Fruit fly (Drosophila melanogaster) whole organism, prepupa: Measurements from ENCODE around the gene His4r.

Source experiments
- Blimp-1 ChIP-seq: fragments of 200-800 bp; sonication (Bioruptor generic); optimal IDR thresholded peaks from 3 replicates; lab custom pipeline; 2017; ENCODE audit warnings: missing biosample characterization, missing genetic modification characterization, mild to moderate bottlenecking, moderate library complexity, missing genetic modification reagents
- CG10669 ChIP-seq: fragments of 200-800 bp; sonication (Bioruptor generic); optimal IDR thresholded peaks from 3 replicates; lab custom pipeline; 2018; ENCODE audit warnings: missing biosample characterization, mild to moderate bottlenecking, missing genetic modification characterization, moderate library complexity
- CG11294 ChIP-seq: fragments of 200-800 bp; sonication (Bioruptor generic); IDR thresholded peaks from 2 replicates; pipeline ENCODE4 v1.3.6; 2022; ENCODE audit warnings: missing biosample characterization, missing genetic modification characterization
- CG11762 ChIP-seq: fragments of 200-800 bp; sonication (Bioruptor generic); optimal IDR thresholded peaks from 3 replicates; lab custom pipeline; 2016; ENCODE audit warnings: missing biosample characterization, missing genetic modification characterization; ENCODE audit not compliant: insufficient read depth
- CG15336 ChIP-seq: fragments of 200-800 bp; sonication (Bioruptor generic); IDR thresholded peaks from 2 replicates; pipeline ENCODE4 v1.3.6; 2022; ENCODE audit warnings: missing biosample characterization, missing genetic modification characterization
- CG16779 ChIP-seq: fragments of 200-800 bp; sonication (Bioruptor generic); optimal IDR thresholded peaks from 3 replicates; lab custom pipeline; 2017; ENCODE audit warnings: missing biosample characterization, mild to moderate bottlenecking, missing genetic modification characterization
- CG3032 ChIP-seq: fragments of 200-800 bp; optimal IDR thresholded peaks from 2 replicates; lab custom pipeline; 2019; ENCODE audit warnings: missing biosample characterization, mild to moderate bottlenecking, missing genetic modification characterization, moderate library complexity
- CG31627 ChIP-seq: fragments of 200-800 bp; sonication (Bioruptor generic); optimal IDR thresholded peaks from 3 replicates; lab custom pipeline; 2016; ENCODE audit warnings: missing biosample characterization, missing genetic modification characterization
- CG32006 ChIP-seq: fragments of 200-800 bp; sonication (Bioruptor generic); optimal IDR thresholded peaks from 3 replicates; lab custom pipeline; 2017; ENCODE audit warnings: missing biosample characterization, mild to moderate bottlenecking, missing genetic modification characterization
- CG34406 ChIP-seq: fragments of 200-800 bp; sonication (Bioruptor generic); optimal IDR thresholded peaks from 3 replicates; lab custom pipeline; 2016; ENCODE audit warnings: missing biosample characterization, missing genetic modification characterization
- CG3919 ChIP-seq: fragments of 200-800 bp; sonication (Bioruptor generic); optimal IDR thresholded peaks from 3 replicates; lab custom pipeline; 2016; ENCODE audit warnings: missing biosample characterization, missing genetic modification characterization
- CG4318 ChIP-seq: fragments of 200-800 bp; sonication (Bioruptor generic); optimal IDR thresholded peaks from 3 replicates; lab custom pipeline; 2017; ENCODE audit warnings: missing biosample characterization, mild to moderate bottlenecking, missing genetic modification characterization
- CG6163 ChIP-seq: fragments of 200-800 bp; sonication (Bioruptor generic); IDR thresholded peaks from 3 replicates; pipeline ENCODE4 v1.3.6; 2022; ENCODE audit warnings: missing biosample characterization, missing genetic modification characterization
- CG6276 ChIP-seq: fragments of 200-800 bp; sonication (Bioruptor generic); optimal IDR thresholded peaks from 2 replicates; lab custom pipeline; 2017; ENCODE audit warnings: missing biosample characterization, mild to moderate bottlenecking, missing genetic modification characterization
- CG6792 ChIP-seq: fragments of 200-800 bp; sonication (Bioruptor generic); optimal IDR thresholded peaks from 3 replicates; lab custom pipeline; 2016; ENCODE audit warnings: missing biosample characterization, missing genetic modification characterization
- CG6808 ChIP-seq: fragments of 200-800 bp; sonication (Bioruptor generic); optimal IDR thresholded peaks from 3 replicates; lab custom pipeline; 2017; ENCODE audit warnings: missing biosample characterization, missing genetic modification characterization, mild to moderate bottlenecking, moderate library complexity, missing genetic modification reagents
- CG6854 ChIP-seq: fragments of 200-800 bp; sonication (Bioruptor generic); optimal IDR thresholded peaks from 2 replicates; lab custom pipeline; 2017; ENCODE audit warnings: missing biosample characterization, mild to moderate bottlenecking, missing genetic modification characterization
- CG7368 ChIP-seq: fragments of 200-800 bp; sonication (Bioruptor generic); optimal IDR thresholded peaks from 3 replicates; lab custom pipeline; 2016; ENCODE audit warnings: missing biosample characterization, missing genetic modification characterization
- CG8119 ChIP-seq: fragments of 200-800 bp; sonication (Bioruptor generic); IDR thresholded peaks from 3 replicates; pipeline ENCODE4 v1.3.6; 2022; ENCODE audit warnings: missing biosample characterization, missing genetic modification characterization
- CG9139 ChIP-seq: fragments of 200-800 bp; sonication (Bioruptor generic); optimal IDR thresholded peaks from 3 replicates; lab custom pipeline; 2017; ENCODE audit warnings: missing biosample characterization, mild to moderate bottlenecking, missing genetic modification characterization
- Eip93F ChIP-seq: fragments of 200-800 bp; sonication (Bioruptor generic); optimal IDR thresholded peaks from 2 replicates; lab custom pipeline; 2016; ENCODE audit warnings: missing biosample characterization, mild to moderate bottlenecking, missing genetic modification characterization
- Ets21C ChIP-seq: fragments of 200-800 bp; sonication (Bioruptor generic); optimal IDR thresholded peaks from 3 replicates; lab custom pipeline; 2016; ENCODE audit warnings: missing biosample characterization, missing genetic modification characterization
- Gug ChIP-seq: fragments of 200-800 bp; sonication (Bioruptor generic); IDR thresholded peaks from 2 replicates; pipeline ENCODE4 v1.3.6; 2022; ENCODE audit warnings: missing biosample characterization, missing genetic modification characterization
- Hr38 ChIP-seq: sonication (Bioruptor generic); optimal IDR thresholded peaks from 2 replicates; lab custom pipeline; 2016; ENCODE audit warnings: missing biosample characterization, missing genetic modification characterization
- Hr39 ChIP-seq: fragments of 200-800 bp; sonication (Bioruptor generic); optimal IDR thresholded peaks from 2 replicates; lab custom pipeline; 2016; ENCODE audit warnings: missing biosample characterization, missing genetic modification characterization
- Hr4 ChIP-seq: fragments of 200-800 bp; sonication (Bioruptor generic); optimal IDR thresholded peaks from 3 replicates; lab custom pipeline; 2016; ENCODE audit warnings: missing biosample characterization, missing genetic modification characterization
- Lpt ChIP-seq: fragments of 200-800 bp; sonication (Bioruptor generic); optimal IDR thresholded peaks from 3 replicates; lab custom pipeline; 2016; ENCODE audit warnings: missing biosample characterization, missing genetic modification characterization
- Met ChIP-seq: fragments of 200-800 bp; sonication (Bioruptor generic); optimal IDR thresholded peaks from 3 replicates; lab custom pipeline; 2016; ENCODE audit warnings: missing biosample characterization, missing genetic modification characterization
- OdsH ChIP-seq: fragments of 200-800 bp; sonication (Bioruptor generic); optimal IDR thresholded peaks from 3 replicates; lab custom pipeline; 2016; ENCODE audit warnings: missing biosample characterization, missing genetic modification characterization
- Smox ChIP-seq: fragments of 200-800 bp; sonication (Bioruptor generic); optimal IDR thresholded peaks from 3 replicates; lab custom pipeline; 2016; ENCODE audit warnings: missing biosample characterization, missing genetic modification characterization
- Sox102F ChIP-seq: fragments of 200-800 bp; sonication (Bioruptor generic); optimal IDR thresholded peaks from 2 replicates; lab custom pipeline; 2016; ENCODE audit warnings: missing biosample characterization, mild to moderate bottlenecking, missing genetic modification characterization
- Sox14 ChIP-seq: fragments of 200-800 bp; sonication (Bioruptor generic); optimal IDR thresholded peaks from 3 replicates; lab custom pipeline; 2016; ENCODE audit warnings: missing biosample characterization, missing genetic modification characterization
- acj6 ChIP-seq: fragments of 200-800 bp; sonication (Bioruptor generic); optimal IDR thresholded peaks from 3 replicates; lab custom pipeline; 2016; ENCODE audit warnings: missing biosample characterization, missing genetic modification characterization
- cyc ChIP-seq: fragments of 200-800 bp; sonication (Bioruptor generic); optimal IDR thresholded peaks from 3 replicates; lab custom pipeline; 2016; ENCODE audit warnings: missing biosample characterization, missing genetic modification characterization
- dac ChIP-seq: fragments of 200-800 bp; sonication (Bioruptor generic); optimal IDR thresholded peaks from 2 replicates; lab custom pipeline; 2017; ENCODE audit warnings: missing biosample characterization, mild to moderate bottlenecking, missing genetic modification characterization
- dsx ChIP-seq: fragments of 200-800 bp; optimal IDR thresholded peaks from 3 replicates; lab custom pipeline; 2019; ENCODE audit warnings: missing biosample characterization, mild to moderate bottlenecking, missing genetic modification characterization, moderate library complexity; ENCODE audit not compliant: poor library complexity, severe bottlenecking
- eg ChIP-seq: fragments of 200-800 bp; sonication (Bioruptor generic); IDR thresholded peaks from 3 replicates; pipeline ENCODE4 v1.3.6; 2022; ENCODE audit warnings: missing biosample characterization, missing genetic modification characterization
- esn ChIP-seq: fragments of 200-800 bp; sonication (Bioruptor generic); optimal IDR thresholded peaks from 2 replicates; lab custom pipeline; 2016; ENCODE audit warnings: missing biosample characterization, mild to moderate bottlenecking, missing genetic modification characterization, moderate library complexity
- fd59A ChIP-seq: fragments of 200-800 bp; sonication (Bioruptor generic); optimal IDR thresholded peaks from 2 replicates; lab custom pipeline; 2017; ENCODE audit warnings: missing biosample characterization, mild to moderate bottlenecking, missing genetic modification characterization, missing genetic modification reagents
- fd85E ChIP-seq: fragments of 200-800 bp; sonication (Bioruptor generic); optimal IDR thresholded peaks from 3 replicates; lab custom pipeline; 2016; ENCODE audit warnings: missing biosample characterization, missing genetic modification characterization
- fkh ChIP-seq: fragments of 200-800 bp; sonication (Bioruptor generic); optimal IDR thresholded peaks from 3 replicates; lab custom pipeline; 2017; ENCODE audit warnings: missing biosample characterization, mild to moderate bottlenecking, missing genetic modification characterization, moderate library complexity
- net ChIP-seq: fragments of 200-800 bp; sonication (Bioruptor generic); optimal IDR thresholded peaks from 3 replicates; lab custom pipeline; 2016; ENCODE audit warnings: missing biosample characterization, missing genetic modification characterization
- pdm3 ChIP-seq: fragments of 200-800 bp; sonication (Bioruptor generic); optimal IDR thresholded peaks from 3 replicates; lab custom pipeline; 2016; ENCODE audit warnings: missing biosample characterization, missing genetic modification characterization
- salr ChIP-seq, 2 experiments: fragments of 200-800 bp; sonication (Bioruptor generic); optimal IDR thresholded peaks; 3 replicates each; lab custom pipeline; 2016 to 2018; ENCODE audit warnings: missing biosample characterization in 2 of 2, missing genetic modification characterization in 2 of 2, mild to moderate bottlenecking in 1 of 2
- spab ChIP-seq: fragments of 200-800 bp; sonication (Bioruptor generic); optimal IDR thresholded peaks from 2 replicates; lab custom pipeline; 2017; ENCODE audit warnings: missing biosample characterization, mild to moderate bottlenecking, missing genetic modification characterization, missing genetic modification reagents
- ss ChIP-seq, 2 experiments: fragments of 200-800 bp; sonication (Bioruptor generic); optimal IDR thresholded peaks; 2 replicates in 1 of 2; 3 replicates in 1 of 2; lab custom pipeline; 2017 to 2018; ENCODE audit warnings: mild to moderate bottlenecking in 2 of 2, missing biosample characterization in 2 of 2, missing genetic modification characterization in 2 of 2, moderate library complexity in 1 of 2
- svp ChIP-seq: fragments of 200-800 bp; sonication (Bioruptor generic); peaks from one replicate; lab custom pipeline; 2016; ENCODE audit warnings: missing biosample characterization, missing genetic modification characterization
- topi ChIP-seq: fragments of 200-800 bp; sonication (Bioruptor generic); optimal IDR thresholded peaks from 3 replicates; lab custom pipeline; 2016; ENCODE audit warnings: missing biosample characterization, missing genetic modification characterization
- vri ChIP-seq: fragments of 200-800 bp; sonication (Bioruptor generic); optimal IDR thresholded peaks from 3 replicates; lab custom pipeline; 2016; ENCODE audit warnings: missing biosample characterization, mild to moderate bottlenecking, missing genetic modification characterization

Gene His4r

DNA sequence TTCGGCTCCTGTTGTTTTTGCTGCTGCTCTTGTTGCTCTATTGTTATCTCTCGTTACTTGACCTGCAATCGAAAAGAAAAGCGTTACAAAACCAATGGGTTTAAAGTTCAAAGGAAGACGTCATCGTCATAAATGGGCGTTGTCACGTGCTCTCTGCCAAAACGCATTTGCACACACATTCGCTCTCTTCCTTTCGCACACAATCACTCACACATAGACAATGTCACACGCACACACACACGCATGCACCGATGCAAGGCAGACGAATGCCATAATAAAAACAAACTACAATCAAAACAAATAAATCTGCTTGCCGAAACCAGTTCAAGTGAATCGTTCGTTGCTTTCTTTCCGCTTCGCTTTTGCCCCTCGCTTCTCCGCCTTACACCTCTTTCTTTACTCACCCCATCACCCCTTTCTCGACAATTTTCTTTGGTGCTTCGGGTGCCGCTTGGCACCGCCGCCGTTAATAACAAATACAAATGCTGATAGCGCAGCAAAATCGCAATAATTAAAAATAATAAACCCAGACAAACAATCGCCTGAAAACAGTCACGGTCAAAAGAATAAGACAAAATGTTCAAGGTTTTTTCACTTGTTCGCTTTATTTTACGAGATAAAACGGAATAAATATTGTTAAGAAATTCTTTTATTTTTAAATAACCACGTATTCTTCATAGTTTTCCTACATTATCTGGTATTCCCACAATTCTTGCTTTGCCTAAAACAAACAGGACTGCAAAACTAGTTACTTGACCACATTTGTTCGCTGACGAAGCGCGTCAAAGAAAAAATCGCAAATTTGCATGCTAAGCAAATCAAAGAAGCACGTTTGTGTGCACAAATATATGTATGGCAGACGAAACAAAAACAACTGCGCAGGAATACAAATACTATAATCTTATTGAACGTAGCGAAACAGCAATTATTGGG, 24.0 kb downstream of the His4r start:
- TF ChIP-seq Hr39 (GFP tag; lab: Kevin White, UChicago) = peak; percentile 81
- TF ChIP-seq CG31627 (GFP tag; lab: Kevin White, UChicago) = peak; percentile 85
- TF ChIP-seq spab (GFP tag; lab: Kevin White, UChicago) = peak; percentile 61
- TF ChIP-seq ss (GFP tag; optimal IDR thresholded peaks at IDR 0.05; lab: Kevin White, UChicago) = peak in 1 of 2 experiments; percentile 23
- peak; percentile 67 for TF ChIP-seq Eip93F (GFP tag; lab: Kevin White, UChicago)
- TF ChIP-seq CG3919 (GFP tag; lab: Kevin White, UChicago) = peak; percentile 69
- peak; percentile 71 for TF ChIP-seq CG10669 (GFP tag; lab: Kevin White, UChicago)
- peak; percentile 75 for TF ChIP-seq dac (GFP tag; lab: Kevin White, UChicago)
- TF ChIP-seq eg (GFP tag; lab: Robert Waterston, UW) = peak; percentile 83
- peak; percentile 52 for TF ChIP-seq CG16779
- TF ChIP-seq pdm3 = peak; percentile 82
- TF ChIP-seq CG3032 (tag; lab: Kevin White, UChicago) = peak; percentile 70
- TF ChIP-seq vri (GFP tag; lab: Kevin White, UChicago) = peak; percentile 90
- TF ChIP-seq Ets21C (GFP tag; lab: Kevin White, UChicago) = peak; percentile 78
- peak; percentile 45 for TF ChIP-seq fd85E (GFP tag; lab: Kevin White, UChicago)
- TF ChIP-seq Hr4 (GFP tag; lab: Kevin White, UChicago) = peak; percentile 92
- no peak for TF ChIP-seq CG9139 (GFP tag; lab: Kevin White, UChicago)
- TF ChIP-seq fkh (GFP tag; lab: Kevin White, UChicago) = peak; percentile 61
- peak; percentile 75 for TF ChIP-seq net (GFP tag; lab: Kevin White, UChicago)
- TF ChIP-seq CG4318 (GFP tag; lab: Kevin White, UChicago) = no peak
- peak; percentile 87 for TF ChIP-seq topi (GFP tag; lab: Kevin White, UChicago)
- TF ChIP-seq OdsH (GFP tag; lab: Kevin White, UChicago) = peak; percentile 86
- peak; percentile 77 for TF ChIP-seq acj6 (GFP tag; lab: Kevin White, UChicago)
- peak; percentile 49 for TF ChIP-seq CG11762
- peak; percentile 83 for TF ChIP-seq CG34406 (GFP tag; lab: Kevin White, UChicago)
- peak; percentile 90 for TF ChIP-seq svp (GFP tag; lab: Kevin White, UChicago)
- TF ChIP-seq CG15336 (GFP tag; lab: Robert Waterston, UW) = peak; percentile 86
- peak; percentile 76 for TF ChIP-seq Gug (GFP tag; lab: Robert Waterston, UW)
- TF ChIP-seq CG32006 = peak; percentile 94
- peak; percentile 84 for TF ChIP-seq Sox102F
- peak; percentile 64 for TF ChIP-seq dsx (GFP tag; lab: Kevin White, UChicago)
- peak; percentile 50 for TF ChIP-seq CG7368 (GFP tag; lab: Kevin White, UChicago)
- TF ChIP-seq CG11294 (GFP tag; lab: Robert Waterston, UW) = peak; percentile 73
- TF ChIP-seq cyc (GFP tag; lab: Kevin White, UChicago) = peak; percentile 74
- peak; percentile 55 for TF ChIP-seq fd59A (GFP tag; lab: Kevin White, UChicago)
- TF ChIP-seq Smox (GFP tag; lab: Kevin White, UChicago) = no peak
- peak; percentile 92 for TF ChIP-seq Met (GFP tag; lab: Kevin White, UChicago)
- TF ChIP-seq esn (GFP tag; lab: Kevin White, UChicago) = peak; percentile 91
- peak; percentile 72 for TF ChIP-seq Lpt
- TF ChIP-seq CG6276 = peak; percentile 85
- peak; percentile 84 for TF ChIP-seq CG6792 (GFP tag; lab: Kevin White, UChicago)
- peak; percentile 87 for TF ChIP-seq CG8119 (GFP tag; lab: Robert Waterston, UW)
- TF ChIP-seq Sox14 (GFP tag; lab: Kevin White, UChicago) = peak; percentile 85
- TF ChIP-seq Hr38 (GFP tag; lab: Kevin White, UChicago) = no peak
- TF ChIP-seq CG6854 (GFP tag; lab: Kevin White, UChicago) = peak; percentile 73
- peak; percentile 43 to 90 for TF ChIP-seq salr (GFP tag; optimal IDR thresholded peaks at IDR 0.05; lab: Kevin White, UChicago)
- peak; percentile 25 for TF ChIP-seq CG6808
- peak; percentile 70 for TF ChIP-seq CG6163
- TF ChIP-seq Blimp-1 (GFP tag; lab: Kevin White, UChicago) = peak; percentile 55
